Worm (Caenorhabditis elegans): ENCODE results near the gene F49E8.8.
A peak's percentile ranks its signal among the peaks of the same experiment; 100 is the strongest.

The F49E8.8 gene

ce11 chrIV:7556265-7556866 lies at the start of gene F49E8.8, which contains the start of the genes F49E8.7 and nprl-2:
Gene F49E8.8 (plus strand): TSS chrIV:7556637.
Gene F49E8.7 (minus strand): TSS chrIV:7556365.
Gene nprl-2 (plus strand): TSS chrIV:7556816.
- TF ChIP-seq C34F6.9 (tag; optimal IDR thresholded peaks at IDR 0.05) (peak; percentile 7), lin-13 (GFP tag; optimal IDR thresholded peaks at IDR 0.05) (no peak)

DNA sequence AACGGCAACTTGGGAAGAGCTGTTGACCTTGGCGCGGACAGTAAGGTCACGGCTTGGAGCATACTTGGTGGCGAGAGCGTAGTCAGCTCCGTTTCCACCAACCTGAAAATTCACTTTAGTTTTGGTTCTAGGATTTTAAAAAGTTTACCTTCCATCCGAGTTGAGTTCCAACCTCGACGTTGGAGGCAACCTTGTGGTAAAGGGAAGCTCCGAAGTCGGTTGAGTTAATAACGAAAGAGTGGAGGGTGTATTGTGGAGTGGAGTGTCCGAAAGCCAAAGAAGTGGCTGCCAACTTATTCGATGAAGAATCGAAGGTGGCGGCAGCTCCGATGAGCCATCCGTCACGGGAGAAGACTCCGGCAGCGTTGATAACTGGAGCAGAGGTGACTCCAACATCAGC lies 49.7 kb upstream of the F49E8.8 start:
- TF ChIP-seq lin-13 (GFP tag; optimal IDR thresholded peaks at IDR 0.05) (no peak), sma-3 (GFP tag; optimal IDR thresholded peaks at IDR 0.05) (no peak), nhr-129 (tag; optimal IDR thresholded peaks at IDR 0.05) (no peak), sem-4 (tag; optimal IDR thresholded peaks at IDR 0.05) (no peak), lin-11 (tag; optimal IDR thresholded peaks at IDR 0.05) (no peak), nhr-6 (tag; optimal IDR thresholded peaks at IDR 0.05) (no peak), unc-55 (GFP tag; optimal IDR thresholded peaks at IDR 0.05) (no peak), lsy-2 (tag; optimal IDR thresholded peaks at IDR 0.05) (no peak), unc-39 (tag; optimal IDR thresholded peaks at IDR 0.05) (no peak), R02D3.7 (tag; optimal IDR thresholded peaks at IDR 0.05) (no peak), peb-1 (tag; optimal IDR thresholded peaks at IDR 0.05) (no peak), unc-62 (GFP tag; optimal IDR thresholded peaks at IDR 0.05) (no peak)

- TF ChIP-seq lsy-2 (tag; optimal IDR thresholded peaks at IDR 0.05) (peak in 1 of 2 experiments; percentile 61), nhr-6 (tag; optimal IDR thresholded peaks at IDR 0.05) (no peak), elt-1 (tag; optimal IDR thresholded peaks at IDR 0.05) (no peak), nhr-129 (tag; optimal IDR thresholded peaks at IDR 0.05) (peak; percentile 99), lin-39 (tag; optimal IDR thresholded peaks at IDR 0.05) (no peak), skn-1 (tag; optimal IDR thresholded peaks at IDR 0.05) (no peak), sem-4 (tag; optimal IDR thresholded peaks at IDR 0.05) (peak; percentile 22), unc-39 (tag; optimal IDR thresholded peaks at IDR 0.05) (no peak), F13H6.1 (tag; optimal IDR thresholded peaks at IDR 0.05) (peak; percentile 35), C34F6.9 (tag; optimal IDR thresholded peaks at IDR 0.05) (peak; percentile 24), snpc-4 (tag; optimal IDR thresholded peaks at IDR 0.05) (no peak), peb-1 (tag; optimal IDR thresholded peaks at IDR 0.05) (no peak), ztf-11 (tag; optimal IDR thresholded peaks at IDR 0.05) (no peak), elt-3 (tag; optimal IDR thresholded peaks at IDR 0.05) (no peak), Y55F3AM.14 (GFP tag; optimal IDR thresholded peaks at IDR 0.05) (no peak), ama-1 (optimal IDR thresholded peaks at IDR 0.05) (peak; percentile 35), gmeb-1 (tag; optimal IDR thresholded peaks at IDR 0.05) (peak; percentile 56), mdl-1 (tag; optimal IDR thresholded peaks at IDR 0.05) (peak in 1 of 2 experiments; percentile 1), nhr-25 (tag; optimal IDR thresholded peaks at IDR 0.05) (peak; percentile 58), R02D3.7 (tag; optimal IDR thresholded peaks at IDR 0.05) (no peak), fos-1 (tag; optimal IDR thresholded peaks at IDR 0.05) (no peak), crh-2 (tag; optimal IDR thresholded peaks at IDR 0.05) (peak; percentile 29), nhr-21 (tag; optimal IDR thresholded peaks at IDR 0.05) (peak; percentile 65), unc-62 (GFP tag; optimal IDR thresholded peaks at IDR 0.05) (no peak), nhr-77 (tag; optimal IDR thresholded peaks at IDR 0.05) (no peak), sma-3 (GFP tag; optimal IDR thresholded peaks at IDR 0.05) (peak; percentile 28), sma-9 (GFP tag; optimal IDR thresholded peaks at IDR 0.05) (peak; percentile 62), sma-9 (tag; optimal IDR thresholded peaks at IDR 0.05) (no peak), lin-13 (GFP tag; optimal IDR thresholded peaks at IDR 0.05) (peak; percentile 21), aly-2 (tag; optimal IDR thresholded peaks at IDR 0.05) (no peak), nhr-237 (tag; optimal IDR thresholded peaks at IDR 0.05) (no peak)
These were observed 49.1 kb upstream of the F49E8.8 start for ce11 chrIV:7507305-7507704.

ce11 chrIV:7507841-7508509 lies 48.5 kb upstream of the F49E8.8 start, which contains the start of the genes vdac-1 and R05G6.5:
Gene vdac-1 (minus strand): TSS chrIV:7507891.
Gene R05G6.5 (plus strand): TSS chrIV:7508367.
- TF ChIP-seq aly-2 (tag; optimal IDR thresholded peaks at IDR 0.05) (no peak), unc-39 (tag; optimal IDR thresholded peaks at IDR 0.05) (no peak), ZK546.5 (tag; optimal IDR thresholded peaks at IDR 0.05) (no peak), nhr-23 (tag; optimal IDR thresholded peaks at IDR 0.05) (no peak), nhr-77 (tag; optimal IDR thresholded peaks at IDR 0.05) (no peak), crh-2 (tag; optimal IDR thresholded peaks at IDR 0.05) (peak; percentile 92), nhr-6 (tag; optimal IDR thresholded peaks at IDR 0.05) (peak; percentile 25), nhr-12 (tag; optimal IDR thresholded peaks at IDR 0.05) (no peak), blmp-1 (tag; optimal IDR thresholded peaks at IDR 0.05; ENCODE audit: insufficient read depth) (peak; percentile 57), ztf-4 (tag; optimal IDR thresholded peaks at IDR 0.05) (peak; percentile 51), R02D3.7 (tag; optimal IDR thresholded peaks at IDR 0.05) (no peak), mbf-1 (tag; optimal IDR thresholded peaks at IDR 0.05) (no peak), ztf-1 (GFP tag; conservative IDR thresholded peaks at IDR 0.05) (no peak), skn-1 (tag; optimal IDR thresholded peaks at IDR 0.05) (no peak), lsy-2 (tag; optimal IDR thresholded peaks at IDR 0.05) (peak; percentile 49 to 86), lin-39 (tag; optimal IDR thresholded peaks at IDR 0.05) (no peak), elt-3 (tag; optimal IDR thresholded peaks at IDR 0.05) (no peak), nhr-21 (tag; optimal IDR thresholded peaks at IDR 0.05) (peak; percentile 74), nhr-25 (tag; optimal IDR thresholded peaks at IDR 0.05) (peak; percentile 77), sma-9 (GFP tag; optimal IDR thresholded peaks at IDR 0.05) (peak; percentile 59), sma-9 (tag; optimal IDR thresholded peaks at IDR 0.05) (no peak), unc-62 (GFP tag; optimal IDR thresholded peaks at IDR 0.05) (no peak), nhr-11 (tag; optimal IDR thresholded peaks at IDR 0.05) (no peak), C34F6.9 (tag; optimal IDR thresholded peaks at IDR 0.05) (peak; percentile 77), nhr-237 (tag; optimal IDR thresholded peaks at IDR 0.05) (no peak), snpc-4 (tag; optimal IDR thresholded peaks at IDR 0.05) (peak; percentile 44), nhr-129 (tag; optimal IDR thresholded peaks at IDR 0.05) (peak; percentile 87), elt-1 (tag; optimal IDR thresholded peaks at IDR 0.05) (no peak), dmd-4 (tag; optimal IDR thresholded peaks at IDR 0.05) (no peak), fos-1 (tag; optimal IDR thresholded peaks at IDR 0.05) (peak; percentile 88), lin-13 (GFP tag; optimal IDR thresholded peaks at IDR 0.05) (peak; percentile 80)

Measured in whole organism, L2 larva.